Worm (Caenorhabditis elegans) whole organism, L2 larva: ENCODE results near the gene phlp-2.

Experiments used
- C34F6.9 ChIP-seq: fragments of 150-350 bp; optimal IDR thresholded peaks from 2 replicates; lab custom pipeline; 2014; ENCODE audit warnings: missing biosample characterization, missing genetic modification characterization
- alr-1 ChIP-seq: fragments of 150-350 bp; optimal IDR thresholded peaks from 2 replicates; lab custom pipeline; 2014; ENCODE audit warnings: missing biosample characterization, missing genetic modification characterization
- blmp-1 ChIP-seq: sonication (generic microtip); optimal IDR thresholded peaks from 2 replicates; lab custom pipeline; 2017; ENCODE audit warnings: missing genetic modification characterization, mild to moderate bottlenecking, missing compliant biosample characterization, antibody characterized with exemption, moderate library complexity; ENCODE audit not compliant: insufficient read depth
- ceh-16 ChIP-seq: fragments of 150-350 bp; optimal IDR thresholded peaks from 2 replicates; lab custom pipeline; 2014; ENCODE audit warnings: missing biosample characterization, missing genetic modification characterization
- ceh-82 ChIP-seq: fragments of 150-350 bp; optimal IDR thresholded peaks from 2 replicates; lab custom pipeline; 2014; ENCODE audit warnings: missing biosample characterization, missing genetic modification characterization
- crh-2 ChIP-seq: sonication (generic microtip); optimal IDR thresholded peaks from 2 replicates; lab custom pipeline; 2017; ENCODE audit warnings: missing biosample characterization, missing genetic modification characterization
- dmd-4 ChIP-seq: sonication (generic microtip); optimal IDR thresholded peaks from 2 replicates; lab custom pipeline; 2017; ENCODE audit warnings: missing biosample characterization, missing genetic modification characterization
- egl-27 ChIP-seq: sonication (generic microtip); optimal IDR thresholded peaks from 3 replicates; lab custom pipeline; 2017; ENCODE audit warnings: missing biosample characterization, missing genetic modification reagents, missing genetic modification characterization
- elt-3 ChIP-seq: sonication (generic microtip); optimal IDR thresholded peaks from 2 replicates; lab custom pipeline; 2017; ENCODE audit warnings: missing biosample characterization, missing genetic modification characterization
- fos-1 ChIP-seq: fragments of 150-350 bp; optimal IDR thresholded peaks from 2 replicates; lab custom pipeline; 2014; ENCODE audit warnings: missing biosample characterization, missing genetic modification characterization
- gmeb-1 ChIP-seq: fragments of 150-350 bp; optimal IDR thresholded peaks from 2 replicates; lab custom pipeline; 2014; ENCODE audit warnings: missing biosample characterization, missing genetic modification characterization
- lin-11 ChIP-seq: fragments of 150-350 bp; sonication (generic microtip); optimal IDR thresholded peaks from 2 replicates; lab custom pipeline; 2014; ENCODE audit warnings: missing biosample characterization, missing genetic modification characterization, inconsistent platforms, mixed read lengths
- lin-13 ChIP-seq: fragments of 150-350 bp; optimal IDR thresholded peaks from 2 replicates; lab custom pipeline; 2014; ENCODE audit warnings: missing biosample characterization, missing genetic modification reagents, missing genetic modification characterization
- lsy-2 ChIP-seq, 2 experiments: fragments of 150-350 bp in 1 of 2; sonication (generic microtip) in 1 of 2; optimal IDR thresholded peaks; 2 replicates each; lab custom pipeline; 2014 to 2017; ENCODE audit warnings: missing biosample characterization in 2 of 2, missing genetic modification characterization in 2 of 2
- mab-5 ChIP-seq: fragments of 150-350 bp; optimal IDR thresholded peaks from 2 replicates; lab custom pipeline; 2014; ENCODE audit warnings: missing biosample characterization, missing genetic modification characterization
- mdl-1 ChIP-seq, 2 experiments: fragments of 150-350 bp in 1 of 2; sonication (generic microtip) in 1 of 2; optimal IDR thresholded peaks; 2 replicates each; lab custom pipeline; 2017; ENCODE audit warnings: missing biosample characterization in 2 of 2, missing genetic modification characterization in 2 of 2
- nhr-11 ChIP-seq: fragments of 150-350 bp; optimal IDR thresholded peaks from 2 replicates; lab custom pipeline; 2014; ENCODE audit warnings: missing biosample characterization, missing genetic modification characterization
- nhr-129 ChIP-seq: fragments of 150-350 bp; optimal IDR thresholded peaks from 2 replicates; lab custom pipeline; 2014; ENCODE audit warnings: missing biosample characterization, missing genetic modification characterization
- nhr-21 ChIP-seq: fragments of 150-350 bp; optimal IDR thresholded peaks from 2 replicates; lab custom pipeline; 2014; ENCODE audit warnings: missing biosample characterization, missing genetic modification characterization
- nhr-237 ChIP-seq: fragments of 150-350 bp; optimal IDR thresholded peaks from 2 replicates; lab custom pipeline; 2014; ENCODE audit warnings: missing biosample characterization, missing genetic modification characterization
- nhr-25 ChIP-seq: fragments of 150-350 bp; sonication (generic microtip); optimal IDR thresholded peaks from 3 replicates; lab custom pipeline; 2014; ENCODE audit warnings: missing biosample characterization, missing genetic modification characterization
- nhr-6 ChIP-seq: fragments of 150-350 bp; optimal IDR thresholded peaks from 2 replicates; lab custom pipeline; 2014; ENCODE audit warnings: missing biosample characterization, missing genetic modification characterization
- nhr-77 ChIP-seq: fragments of 150-350 bp; optimal IDR thresholded peaks from 2 replicates; lab custom pipeline; 2014; ENCODE audit warnings: missing biosample characterization, missing genetic modification characterization
- peb-1 ChIP-seq: fragments of 150-350 bp; optimal IDR thresholded peaks from 2 replicates; lab custom pipeline; 2014; ENCODE audit warnings: missing biosample characterization, missing genetic modification characterization
- sem-4 ChIP-seq: fragments of 150-350 bp; optimal IDR thresholded peaks from 2 replicates; lab custom pipeline; 2014; ENCODE audit warnings: missing biosample characterization, missing genetic modification reagents, missing genetic modification characterization
- skn-1 ChIP-seq: sonication (generic microtip); optimal IDR thresholded peaks from 2 replicates; lab custom pipeline; 2017; ENCODE audit warnings: missing biosample characterization, missing genetic modification characterization
- sma-9 ChIP-seq, 2 experiments: fragments of 150-350 bp in 1 of 2; sonication (generic microtip) in 1 of 2; optimal IDR thresholded peaks; 2 replicates each; lab custom pipeline; 2014 to 2016; ENCODE audit warnings: missing genetic modification characterization in 2 of 2, mild to moderate bottlenecking in 1 of 2, missing biosample characterization in 1 of 2, missing compliant biosample characterization in 1 of 2, missing genetic modification reagents in 1 of 2, moderate library complexity in 1 of 2
- snpc-4 ChIP-seq: fragments of 150-350 bp; optimal IDR thresholded peaks from 2 replicates; lab custom pipeline; 2014; ENCODE audit warnings: missing biosample characterization, missing genetic modification characterization
- unc-55 ChIP-seq: fragments of 150-350 bp; sonication (generic microtip); optimal IDR thresholded peaks from 3 replicates; lab custom pipeline; 2014; ENCODE audit warnings: missing biosample characterization, missing genetic modification reagents, missing genetic modification characterization
- zag-1 ChIP-seq: fragments of 150-350 bp; optimal IDR thresholded peaks from 2 replicates; lab custom pipeline; 2014; ENCODE audit warnings: missing biosample characterization, missing genetic modification characterization
- ztf-1 ChIP-seq: fragments of 200-800 bp; sonication (Bioruptor generic); conservative IDR thresholded peaks from 2 replicates; pipeline ENCODE4 v1.3.6; 2022; ENCODE audit warnings: missing genetic modification characterization, missing compliant biosample characterization
- ztf-11 ChIP-seq: sonication (generic microtip); optimal IDR thresholded peaks from 2 replicates; lab custom pipeline; 2017; ENCODE audit warnings: missing biosample characterization, missing genetic modification characterization
- ztf-4 ChIP-seq: fragments of 150-350 bp; optimal IDR thresholded peaks from 2 replicates; lab custom pipeline; 2014; ENCODE audit warnings: missing biosample characterization, missing genetic modification characterization

Gene phlp-2

DNA sequence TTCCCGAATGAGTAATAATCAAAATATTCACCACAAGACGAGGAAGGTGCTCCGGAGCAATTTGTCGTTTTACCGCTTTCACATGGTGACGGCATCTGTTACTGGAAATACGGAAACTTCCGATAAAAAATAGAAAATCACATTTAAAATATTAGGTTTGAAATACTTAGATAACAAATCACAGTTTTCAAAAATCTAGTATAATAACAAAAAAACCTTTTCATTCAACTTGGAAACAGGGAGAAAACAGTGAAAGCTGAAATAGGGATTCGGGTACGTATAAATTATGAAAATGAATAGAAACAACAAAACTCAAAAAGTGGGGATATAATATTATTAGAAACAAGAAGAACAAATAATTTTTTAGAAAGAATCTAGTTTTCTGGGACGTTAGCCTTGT is 27.9 kb upstream of the phlp-2 start, which contains the start of gene C16C10.1:
C16C10.1 (minus strand) TSS at position 101 of the 400 bp plus-strand sequence.
- TF ChIP-seq ztf-1 (GFP tag; lab: Robert Waterston, UW) (no peak), mdl-1 (tag; optimal IDR thresholded peaks at IDR 0.05; lab: Kevin White, UChicago) (no peak), mab-5 (tag; lab: Kevin White, UChicago) (no peak), nhr-129 (tag; lab: Kevin White, UChicago) (no peak), sem-4 (tag; lab: Kevin White, UChicago) (no peak), skn-1 (tag; lab: Kevin White, UChicago) (no peak), dmd-4 (no peak), ceh-82 (tag; lab: Kevin White, UChicago) (no peak), nhr-11 (no peak), lin-13 (no peak), nhr-77 (tag; lab: Kevin White, UChicago) (no peak), elt-3 (tag; lab: Kevin White, UChicago) (no peak), nhr-237 (tag; lab: Kevin White, UChicago) (no peak), crh-2 (tag; lab: Kevin White, UChicago) (no peak)

- peak in 1 of 2 experiments; percentile 12 for TF ChIP-seq lsy-2 (tag; optimal IDR thresholded peaks at IDR 0.05; lab: Kevin White, UChicago)
- TF ChIP-seq C34F6.9 (tag; lab: Kevin White, UChicago), result peak; percentile 30
- TF ChIP-seq alr-1 (tag; lab: Kevin White, UChicago), result no peak
- TF ChIP-seq crh-2 (tag; lab: Kevin White, UChicago), result peak; percentile 21
- TF ChIP-seq, all 48 proteins: peak for 3
These were observed 22.5 kb upstream of the phlp-2 start, which contains the start of gene lars-1 for ce11 chrIII:4186751-4187309. TSS of gene lars-1 (minus strand) at chrIII:4186801.

DNA sequence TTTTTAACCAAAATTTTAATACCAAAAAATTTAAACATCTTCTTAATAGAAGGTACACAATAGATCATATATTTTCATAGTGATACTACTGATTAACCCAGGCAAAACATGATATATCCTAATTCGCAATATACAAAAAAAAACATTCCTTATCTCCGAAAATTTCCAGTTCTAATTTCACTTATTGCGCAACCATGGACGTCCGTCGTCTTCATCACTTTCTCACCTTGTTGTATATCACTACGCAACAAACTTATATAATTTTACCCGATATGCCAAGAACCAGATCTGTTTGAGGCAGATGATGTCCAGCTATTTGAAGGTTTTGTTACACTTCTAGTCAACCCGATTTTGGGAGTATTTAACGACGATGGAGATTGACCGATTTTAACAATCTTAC is 21.4 kb upstream of the phlp-2 start, which contains the start of gene R74.2:
R74.2 (plus strand) TSS at position 316 of the 400 bp plus-strand sequence.
- peak; percentile 41 for TF ChIP-seq nhr-25 (tag; lab: Kevin White, UChicago)
- no peak for TF ChIP-seq peb-1
- TF ChIP-seq blmp-1 (tag; lab: Kevin White, UChicago), result peak; percentile 75
- TF ChIP-seq, all 48 proteins: peak for 2

- TF ChIP-seq nhr-237 (tag; lab: Kevin White, UChicago) (no peak), blmp-1 (tag; lab: Kevin White, UChicago) (peak; percentile 84), fos-1 (tag; lab: Kevin White, UChicago) (peak; percentile 17), nhr-6 (tag; lab: Kevin White, UChicago) (no peak), egl-27 (no peak), unc-55 (GFP tag; lab: Kevin White, UChicago) (no peak), zag-1 (tag; lab: Kevin White, UChicago) (no peak)
These were observed 19.7 kb upstream of the phlp-2 start for ce11 chrIII:4189602-4190001.

DNA sequence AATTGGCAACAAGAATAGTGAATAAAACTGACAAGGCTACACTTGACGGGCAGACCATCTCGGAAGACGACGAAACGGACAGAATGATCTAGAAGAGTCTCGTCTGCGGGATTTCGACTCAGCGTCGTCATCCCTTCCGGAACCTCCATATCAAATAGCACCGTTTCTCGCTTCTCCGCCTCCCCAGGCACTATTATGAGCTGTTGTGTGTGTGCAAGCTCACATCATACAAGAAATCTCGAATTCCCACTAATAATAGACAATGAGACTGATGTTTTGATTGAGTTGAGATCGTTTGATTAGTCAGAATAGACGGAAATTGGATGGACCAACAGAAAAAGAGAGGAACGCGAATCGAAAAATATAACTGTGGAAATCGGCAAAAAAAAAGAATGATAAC is 19.0 kb upstream of the phlp-2 start, which contains the start of gene spp-28:
spp-28 (minus strand) TSS at position 101 of the 400 bp plus-strand sequence.
- TF ChIP-seq peb-1 (no peak), nhr-77 (tag; lab: Kevin White, UChicago) (no peak), nhr-21 (no peak), ztf-4 (tag; lab: Kevin White, UChicago) (no peak), ceh-82 (tag; lab: Kevin White, UChicago) (no peak), lin-11 (tag; lab: Kevin White, UChicago) (no peak), sma-9 (GFP tag; optimal IDR thresholded peaks at IDR 0.05; lab: Kevin White, UChicago) (no peak), sma-9 (tag; optimal IDR thresholded peaks at IDR 0.05; lab: Kevin White, UChicago) (no peak), ztf-11 (tag; lab: Kevin White, UChicago) (no peak)

DNA sequence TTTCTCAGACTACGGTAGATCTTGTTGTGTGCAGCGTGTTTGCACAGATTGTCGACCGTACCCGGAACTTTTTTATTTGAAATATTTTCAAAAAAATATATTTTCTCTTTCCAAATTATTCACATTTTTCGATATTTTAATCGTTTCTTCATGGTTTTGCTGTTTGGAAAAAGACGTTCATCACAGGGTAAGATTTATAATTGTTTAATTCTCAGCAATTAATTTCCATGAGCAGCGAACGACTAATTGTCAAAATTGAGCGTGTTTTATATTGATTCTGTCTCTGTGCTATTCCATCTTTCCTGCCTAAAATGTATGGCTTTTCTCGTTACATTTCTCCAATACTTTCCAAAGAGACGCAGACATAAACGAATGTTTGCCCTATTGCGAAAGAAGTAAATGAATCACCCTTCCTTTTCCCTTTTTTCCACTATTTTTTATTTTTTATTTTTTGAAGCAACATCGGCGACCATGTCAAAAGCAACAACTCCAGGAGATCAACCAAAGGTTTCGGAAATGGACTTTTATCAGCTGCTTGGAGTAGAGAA is 18.1 kb upstream of the phlp-2 start, which contains the start of gene dnj-16:
dnj-16 (plus strand) TSS at position 51 of the 548 bp plus-strand sequence.
- TF ChIP-seq crh-2 (tag; lab: Kevin White, UChicago) (peak; percentile 74), nhr-129 (tag; lab: Kevin White, UChicago) (peak; percentile 66), snpc-4 (tag; lab: Kevin White, UChicago) (no peak), lin-13 (peak; percentile 29), ceh-16 (tag; lab: Kevin White, UChicago) (no peak), C34F6.9 (tag; lab: Kevin White, UChicago) (peak; percentile 87), fos-1 (tag; lab: Kevin White, UChicago) (peak; percentile 97), ztf-4 (tag; lab: Kevin White, UChicago) (peak; percentile 23), unc-55 (GFP tag; lab: Kevin White, UChicago) (peak; percentile 94), lsy-2 (tag; optimal IDR thresholded peaks at IDR 0.05; lab: Kevin White, UChicago) (peak; percentile 8 to 55), gmeb-1 (tag; lab: Kevin White, UChicago) (no peak), mab-5 (tag; lab: Kevin White, UChicago) (peak; percentile 16), mdl-1 (tag; optimal IDR thresholded peaks at IDR 0.05; lab: Kevin White, UChicago) (peak in 1 of 2 experiments; percentile 2), sma-9 (GFP tag; optimal IDR thresholded peaks at IDR 0.05; lab: Kevin White, UChicago) (peak; percentile 12), sma-9 (tag; optimal IDR thresholded peaks at IDR 0.05; lab: Kevin White, UChicago) (no peak)
